Worm (Caenorhabditis elegans): ENCODE data around the gene R05F9.9.
A peak's percentile ranks its signal among the peaks of the same experiment; 100 is the strongest.

R05F9.9 gene

ce11 chrII:4873029-4873428 lies 28.9 kb downstream of the R05F9.9 start, which contains the start of gene col-73:
Gene col-73, minus strand, starts transcription at chrII:4873129.
- TF ChIP-seq ceh-48 (tag; optimal IDR thresholded peaks at IDR 0.05): no peak
- TF ChIP-seq ceh-2 (tag; optimal IDR thresholded peaks at IDR 0.05): no peak
- TF ChIP-seq pha-2 (tag; optimal IDR thresholded peaks at IDR 0.05): no peak
- TF ChIP-seq hlh-30 (tag; optimal IDR thresholded peaks at IDR 0.05; ENCODE audit: insufficient read depth): no peak
- no peak for TF ChIP-seq ceh-14 (tag; optimal IDR thresholded peaks at IDR 0.05)
- no peak for TF ChIP-seq gmeb-2 (tag; optimal IDR thresholded peaks at IDR 0.05)
- TF ChIP-seq tbx-2 (tag; optimal IDR thresholded peaks at IDR 0.05): no peak
- no peak for TF ChIP-seq eyg-1 (tag; optimal IDR thresholded peaks at IDR 0.05)
- no peak for TF ChIP-seq unc-3 (GFP tag; conservative IDR thresholded peaks at IDR 0.05)
- no peak for TF ChIP-seq unc-3 (tag; optimal IDR thresholded peaks at IDR 0.05)

ce11 chrII:4871834-4872233 lies 30.1 kb downstream of the R05F9.9 start:
- TF ChIP-seq ceh-31 (tag; optimal IDR thresholded peaks at IDR 0.05): no peak
- no peak for TF ChIP-seq pag-3 (tag; optimal IDR thresholded peaks at IDR 0.05; ENCODE audit: borderline replicate concordance)
- no peak for TF ChIP-seq F13H6.1 (tag; optimal IDR thresholded peaks at IDR 0.05)
- no peak for TF ChIP-seq ceh-22 (tag; optimal IDR thresholded peaks at IDR 0.05)
- TF ChIP-seq dve-1 (tag; optimal IDR thresholded peaks at IDR 0.05): no peak
- TF ChIP-seq hlh-8 (tag; optimal IDR thresholded peaks at IDR 0.05): no peak
- TF ChIP-seq mec-3 (tag; optimal IDR thresholded peaks at IDR 0.05; ENCODE audit: borderline replicate concordance): no peak
- no peak for TF ChIP-seq ama-1 (optimal IDR thresholded peaks at IDR 0.05)
- TF ChIP-seq Y22D7AL.16 (tag; optimal IDR thresholded peaks at IDR 0.05): no peak
- no peak for TF ChIP-seq ceh-48 (tag; optimal IDR thresholded peaks at IDR 0.05)
- no peak for TF ChIP-seq hlh-6 (tag; optimal IDR thresholded peaks at IDR 0.05)
- no peak for TF ChIP-seq T23F11.4 (GFP tag; optimal IDR thresholded peaks at IDR 0.05)
- no peak for TF ChIP-seq hlh-30 (tag; optimal IDR thresholded peaks at IDR 0.05; ENCODE audit: insufficient read depth)

- TF ChIP-seq fkh-10 (GFP tag; optimal IDR thresholded peaks at IDR 0.05): no peak
- TF ChIP-seq nhr-11 (tag; optimal IDR thresholded peaks at IDR 0.05): no peak
Observed at ce11 chrII:4870691-4871090, 31.2 kb downstream of the R05F9.9 start, which contains the start of gene col-20. Gene col-20, minus strand, starts transcription at chrII:4870791.

ce11 chrII:4869793-4870343 lies 32.0 kb downstream of the R05F9.9 start:
- TF ChIP-seq F13H6.1 (tag; optimal IDR thresholded peaks at IDR 0.05) (no peak), ahr-1 (tag; optimal IDR thresholded peaks at IDR 0.05) (no peak), ceh-31 (tag; optimal IDR thresholded peaks at IDR 0.05) (peak; percentile 18), elt-4 (tag; optimal IDR thresholded peaks at IDR 0.05) (peak; percentile 86), hlh-6 (tag; optimal IDR thresholded peaks at IDR 0.05) (peak; percentile 9), sox-4 (tag; optimal IDR thresholded peaks at IDR 0.05) (no peak)

ce11 chrII:4867476-4867875 lies 34.4 kb downstream of the R05F9.9 start, which contains the start of gene col-17:
Gene col-17, minus strand, starts transcription at chrII:4867576.
- TF ChIP-seq syd-9 (tag; optimal IDR thresholded peaks at IDR 0.05) (no peak), fkh-10 (GFP tag; optimal IDR thresholded peaks at IDR 0.05) (no peak), ceh-9 (tag; optimal IDR thresholded peaks at IDR 0.05) (no peak), hlh-15 (tag; optimal IDR thresholded peaks at IDR 0.05) (no peak)

- no peak for TF ChIP-seq fkh-10 (GFP tag; optimal IDR thresholded peaks at IDR 0.05)
- no peak for TF ChIP-seq ceh-45 (GFP tag; IDR thresholded peaks at IDR 0.05)
- TF ChIP-seq sdc-2 (tag; optimal IDR thresholded peaks at IDR 0.05): no peak
- TF ChIP-seq npax-4 (tag; optimal IDR thresholded peaks at IDR 0.05): no peak
Observed at ce11 chrII:4866045-4866444, 35.9 kb downstream of the R05F9.9 start.

All from whole organism, late embryonic.